Worm (Caenorhabditis elegans): ENCODE measurements around the gene W04G3.5.

- TF ChIP-seq zip-5 (tag; optimal IDR thresholded peaks at IDR 0.05) (no peak), pha-4 (tag; optimal IDR thresholded peaks at IDR 0.05) (no peak)
Measured at ce11 chrX:11060940-11061339, 12.5 kb upstream of the W04G3.5 start.

All from whole organism, late embryonic.